Worm (Caenorhabditis elegans): Measurements from ENCODE around the gene T11F9.10.
"Not testable (repeated sequence)": the region's sequence is repeated elsewhere in the genome, so short reads cannot be mapped to it uniquely, and the experiment has no call there.

- TF ChIP-seq pha-4 (tag; optimal IDR thresholded peaks at IDR 0.05); mec-3 (tag; optimal IDR thresholded peaks at IDR 0.05; ENCODE audit: borderline replicate concordance): not testable (repeated sequence)
- TF ChIP-seq elt-2 (tag; optimal IDR thresholded peaks at IDR 0.05) (peak; percentile 36), dmd-4 (tag; optimal IDR thresholded peaks at IDR 0.05; ENCODE audit: borderline replicate concordance) (peak; percentile 15), unc-42 (tag; optimal IDR thresholded peaks at IDR 0.05) (peak; percentile 83)
These were observed 18.1 kb downstream of the T11F9.10 start, which contains the start of the genes C55A6.1 and C55A6.10 for ce11 chrV:11504853-11505397.

Measured in whole organism, late embryonic.